Fruit fly (Drosophila melanogaster) whole organism, embryonic: ENCODE data around the gene sxe2.

ENCODE experiments used
- Adf1 ChIP-seq: fragments of 200-800 bp; sonication (Bioruptor generic); IDR thresholded peaks from 2 replicates; pipeline ENCODE4 v1.3.6; 2022; ENCODE audit warnings: missing biosample characterization, missing genetic modification characterization
- BtbVII ChIP-seq: fragments of 200-800 bp; sonication (Bioruptor generic); optimal IDR thresholded peaks from 3 replicates; lab custom pipeline; 2017; ENCODE audit warnings: missing biosample characterization, mild to moderate bottlenecking, missing genetic modification characterization
- CG10543 ChIP-seq: fragments of 200-800 bp; sonication (Bioruptor generic); optimal IDR thresholded peaks from 3 replicates; lab custom pipeline; 2017; ENCODE audit warnings: missing biosample characterization, mild to moderate bottlenecking, missing genetic modification characterization, moderate library complexity
- CG12219 ChIP-seq: fragments of 200-800 bp; sonication (Bioruptor generic); optimal IDR thresholded peaks from 3 replicates; lab custom pipeline; 2018; ENCODE audit warnings: missing biosample characterization, mild to moderate bottlenecking, missing genetic modification characterization
- CG12299 ChIP-seq: fragments of 200-800 bp; sonication (Bioruptor generic); optimal IDR thresholded peaks from 2 replicates; lab custom pipeline; 2018; ENCODE audit warnings: missing biosample characterization, mild to moderate bottlenecking, missing genetic modification characterization
- CG15479 ChIP-seq: fragments of 200-800 bp; sonication (Bioruptor generic); optimal IDR thresholded peaks from 3 replicates; lab custom pipeline; 2019; ENCODE audit warnings: missing biosample characterization, mild to moderate bottlenecking, missing genetic modification characterization, moderate library complexity
- CG15601 ChIP-seq: fragments of 200-800 bp; sonication (Bioruptor generic); optimal IDR thresholded peaks from 3 replicates; lab custom pipeline; 2019; ENCODE audit warnings: missing biosample characterization, mild to moderate bottlenecking, missing genetic modification characterization, moderate library complexity
- CG17612 ChIP-seq: fragments of 200-800 bp; sonication (Bioruptor generic); IDR thresholded peaks from 2 replicates; pipeline ENCODE4 v1.3.6; 2022; ENCODE audit warnings: missing biosample characterization, missing genetic modification characterization
- CG3065 ChIP-seq: fragments of 200-800 bp; sonication (Bioruptor generic); optimal IDR thresholded peaks from 2 replicates; lab custom pipeline; 2016; ENCODE audit warnings: missing biosample characterization, missing genetic modification characterization
- CG32772 ChIP-seq: fragments of 200-800 bp; sonication (Bioruptor generic); IDR thresholded peaks from 2 replicates; pipeline ENCODE4 v1.3.6; 2022; ENCODE audit warnings: missing biosample characterization, missing genetic modification characterization
- CG4360 ChIP-seq: fragments of 200-800 bp; sonication (Bioruptor generic); IDR thresholded peaks from 2 replicates; pipeline ENCODE4 v1.3.6; 2022; ENCODE audit warnings: missing biosample characterization, missing genetic modification characterization
- CG5245 ChIP-seq: fragments of 200-800 bp; sonication (Bioruptor generic); optimal IDR thresholded peaks from 3 replicates; lab custom pipeline; 2016; ENCODE audit warnings: missing biosample characterization, missing genetic modification characterization
- CG7745 ChIP-seq: fragments of 200-800 bp; sonication (Bioruptor generic); optimal IDR thresholded peaks from 2 replicates; lab custom pipeline; 2018; ENCODE audit warnings: missing biosample characterization, mild to moderate bottlenecking, missing genetic modification characterization, moderate library complexity
- CG7928 ChIP-seq: fragments of 200-800 bp; sonication (Bioruptor generic); optimal IDR thresholded peaks from 2 replicates; lab custom pipeline; 2017; ENCODE audit warnings: missing biosample characterization, mild to moderate bottlenecking, missing genetic modification characterization
- CG8478 ChIP-seq: fragments of >200 bp; optimal IDR thresholded peaks from 2 replicates; lab custom pipeline; 2018
- CG9727 ChIP-seq: fragments of 200-800 bp; sonication (Bioruptor generic); optimal IDR thresholded peaks from 3 replicates; lab custom pipeline; 2017; ENCODE audit warnings: missing biosample characterization, mild to moderate bottlenecking, missing genetic modification characterization
- Camta ChIP-seq: fragments of 200-800 bp; sonication (Bioruptor generic); optimal IDR thresholded peaks from 2 replicates; lab custom pipeline; 2016; ENCODE audit warnings: missing biosample characterization, missing genetic modification characterization
- Dad ChIP-seq: fragments of 200-800 bp; sonication (Bioruptor generic); optimal IDR thresholded peaks from 3 replicates; lab custom pipeline; 2016; ENCODE audit warnings: missing biosample characterization, missing genetic modification characterization
- Dfd ChIP-seq, 2 experiments: fragments of >200 bp; optimal IDR thresholded peaks; 2 replicates each; lab custom pipeline; 2017; ENCODE audit warnings: missing biosample characterization in 2 of 2, missing genetic modification characterization in 2 of 2
- Drgx ChIP-seq: fragments of 200-800 bp; sonication (Bioruptor generic); IDR thresholded peaks from 2 replicates; pipeline ENCODE4 v1.3.6; 2022; ENCODE audit warnings: missing biosample characterization, missing genetic modification characterization
- Eip74EF ChIP-seq, 2 experiments: fragments of 200-800 bp in 1 of 2; fragments of >200 bp in 1 of 2; sonication (Bioruptor generic) in 1 of 2; optimal IDR thresholded peaks; 2 replicates each; lab custom pipeline; 2017 to 2019; ENCODE audit warnings: missing biosample characterization in 2 of 2, missing genetic modification characterization in 2 of 2, mild to moderate bottlenecking in 1 of 2, moderate library complexity in 1 of 2
- Fer2 ChIP-seq: fragments of 200-800 bp; sonication (Bioruptor generic); optimal IDR thresholded peaks from 2 replicates; lab custom pipeline; 2018; ENCODE audit warnings: missing biosample characterization, mild to moderate bottlenecking, missing genetic modification characterization, moderate library complexity
- Gug ChIP-seq: fragments of 200-800 bp; sonication (Bioruptor generic); IDR thresholded peaks from 4 replicates; pipeline ENCODE4 v1.3.6; 2022; ENCODE audit warnings: missing biosample characterization, missing genetic modification characterization
- HHEX ChIP-seq: fragments of 200-800 bp; sonication (Bioruptor generic); optimal IDR thresholded peaks from 3 replicates; lab custom pipeline; 2017; ENCODE audit warnings: missing biosample characterization, mild to moderate bottlenecking, missing genetic modification characterization, missing genetic modification reagents
- Meics ChIP-seq: fragments of 200-800 bp; sonication (Bioruptor generic); optimal IDR thresholded peaks from 2 replicates; lab custom pipeline; 2017; ENCODE audit warnings: missing biosample characterization, mild to moderate bottlenecking, missing genetic modification characterization
- NC2β ChIP-seq: fragments of 200-800 bp; sonication (Bioruptor generic); optimal IDR thresholded peaks from 2 replicates; lab custom pipeline; 2016; ENCODE audit warnings: missing biosample characterization, missing genetic modification characterization
- PHDP ChIP-seq: fragments of 200-800 bp; sonication (Bioruptor generic); optimal IDR thresholded peaks from 3 replicates; lab custom pipeline; 2018; ENCODE audit warnings: missing biosample characterization, mild to moderate bottlenecking, missing genetic modification characterization, moderate library complexity
- Side ChIP-seq: fragments of 200-800 bp; sonication (Bioruptor generic); optimal IDR thresholded peaks from 2 replicates; lab custom pipeline; 2016; ENCODE audit warnings: missing biosample characterization, missing genetic modification characterization
- Sin3A ChIP-seq: fragments of >200 bp; optimal IDR thresholded peaks from 2 replicates; lab custom pipeline; 2018
- TFAM ChIP-seq: fragments of 200-800 bp; sonication (Bioruptor generic); optimal IDR thresholded peaks from 2 replicates; lab custom pipeline; 2017; ENCODE audit warnings: missing biosample characterization, missing genetic modification characterization, inconsistent platforms
- Trl ChIP-seq, 3 experiments: fragments of >200 bp in 2 of 3; fragments of 200-800 bp in 1 of 3; sonication (Bioruptor generic) in 1 of 3; optimal IDR thresholded peaks; 2 replicates in 1 of 3; 3 replicates in 2 of 3; lab custom pipeline; 2016 to 2017; ENCODE audit warnings: missing biosample characterization in 1 of 3, missing genetic modification characterization in 1 of 3
- Xrp1 ChIP-seq: fragments of 200-800 bp; sonication (Bioruptor generic); IDR thresholded peaks from 2 replicates; pipeline ENCODE4 v1.3.6; 2022; ENCODE audit warnings: missing biosample characterization, missing genetic modification characterization
- bbx ChIP-seq: fragments of 200-800 bp; sonication (Bioruptor generic); IDR thresholded peaks from 2 replicates; pipeline ENCODE4 v1.3.6; 2022; ENCODE audit warnings: missing biosample characterization, missing genetic modification characterization; ENCODE audit not compliant: partially characterized antibody
- corto ChIP-seq: fragments of 200-800 bp; sonication (Bioruptor generic); optimal IDR thresholded peaks from 2 replicates; lab custom pipeline; 2016; ENCODE audit warnings: missing biosample characterization, mild to moderate bottlenecking, missing genetic modification characterization, moderate library complexity
- dmrt11E ChIP-seq: fragments of 200-800 bp; sonication (Bioruptor generic); optimal IDR thresholded peaks from 3 replicates; lab custom pipeline; 2018; ENCODE audit warnings: missing biosample characterization, mild to moderate bottlenecking, missing genetic modification characterization, moderate library complexity
- dmrt99B ChIP-seq: fragments of 200-800 bp; sonication (Bioruptor generic); optimal IDR thresholded peaks from 2 replicates; lab custom pipeline; 2018; ENCODE audit warnings: missing biosample characterization, mild to moderate bottlenecking, missing genetic modification characterization, moderate library complexity
- exex ChIP-seq: fragments of 200-800 bp; sonication (Bioruptor generic); optimal IDR thresholded peaks from 4 replicates; lab custom pipeline; 2018; ENCODE audit warnings: missing biosample characterization, mild to moderate bottlenecking, missing genetic modification characterization, moderate library complexity
- gt ChIP-seq: fragments of 200-800 bp; sonication (Bioruptor generic); IDR thresholded peaks from 2 replicates; pipeline ENCODE4 v1.3.6; 2022; ENCODE audit warnings: missing biosample characterization, missing genetic modification characterization
- jumu ChIP-seq: fragments of 200-800 bp; sonication (Bioruptor generic); optimal IDR thresholded peaks from 3 replicates; lab custom pipeline; 2016; ENCODE audit warnings: missing biosample characterization, missing genetic modification characterization
- ken ChIP-seq: fragments of 200-800 bp; sonication (Bioruptor generic); IDR thresholded peaks from 3 replicates; pipeline ENCODE4 v1.3.6; 2022; ENCODE audit warnings: missing biosample characterization, missing genetic modification characterization
- kni ChIP-seq: fragments of 200-800 bp; sonication (Bioruptor generic); optimal IDR thresholded peaks from 3 replicates; lab custom pipeline; 2017; ENCODE audit warnings: mild to moderate bottlenecking, missing biosample characterization, missing genetic modification reagents, missing genetic modification characterization
- lilli ChIP-seq: fragments of 200-800 bp; sonication (Bioruptor generic); optimal IDR thresholded peaks from 3 replicates; lab custom pipeline; 2016; ENCODE audit warnings: missing biosample characterization, missing genetic modification characterization
- mirr ChIP-seq: fragments of 200-800 bp; sonication (Bioruptor generic); optimal IDR thresholded peaks from 3 replicates; lab custom pipeline; 2018; ENCODE audit warnings: missing biosample characterization, mild to moderate bottlenecking, missing genetic modification characterization
- pan ChIP-seq, 4 experiments: fragments of >200 bp in 3 of 4; fragments of 200-800 bp in 1 of 4; sonication (Bioruptor generic) in 1 of 4; optimal IDR thresholded peaks in 3 of 4; IDR thresholded peaks in 1 of 4; 2 replicates each; pipeline versions ENCODE4 v1.3.6 to Lab custom; 2017 to 2022; ENCODE audit warnings: missing biosample characterization in 2 of 4, missing genetic modification characterization in 2 of 4, mixed read lengths in 1 of 4
- pb ChIP-seq: fragments of 200-800 bp; sonication (Bioruptor generic); optimal IDR thresholded peaks from 3 replicates; lab custom pipeline; 2016; ENCODE audit warnings: missing biosample characterization, missing genetic modification characterization
- schlank ChIP-seq: fragments of 200-800 bp; sonication (Bioruptor generic); optimal IDR thresholded peaks from 2 replicates; lab custom pipeline; 2018; ENCODE audit warnings: missing biosample characterization, mild to moderate bottlenecking, missing genetic modification characterization
- sens ChIP-seq: fragments of 200-800 bp; sonication (Bioruptor generic); peaks from one replicate; lab custom pipeline; 2016; ENCODE audit warnings: missing biosample characterization, missing genetic modification characterization
- sima ChIP-seq: fragments of 200-800 bp; sonication (Bioruptor generic); optimal IDR thresholded peaks from 2 replicates; lab custom pipeline; 2016; ENCODE audit warnings: missing biosample characterization, missing genetic modification characterization
- sr ChIP-seq: fragments of 200-800 bp; sonication (Bioruptor generic); IDR thresholded peaks from 3 replicates; pipeline ENCODE4 v1.3.6; 2022; ENCODE audit warnings: missing biosample characterization, missing genetic modification characterization
- twi ChIP-seq: fragments of 200-800 bp; optimal IDR thresholded peaks from 2 replicates; lab custom pipeline; 2019; ENCODE audit warnings: missing biosample characterization, mild to moderate bottlenecking, missing genetic modification characterization, moderate library complexity
- unc-4 ChIP-seq: fragments of 200-800 bp; sonication (Bioruptor generic); IDR thresholded peaks from 2 replicates; pipeline ENCODE4 v1.3.6; 2022; ENCODE audit warnings: missing biosample characterization, missing genetic modification characterization; ENCODE audit not compliant: partially characterized antibody

Gene sxe2

DNA sequence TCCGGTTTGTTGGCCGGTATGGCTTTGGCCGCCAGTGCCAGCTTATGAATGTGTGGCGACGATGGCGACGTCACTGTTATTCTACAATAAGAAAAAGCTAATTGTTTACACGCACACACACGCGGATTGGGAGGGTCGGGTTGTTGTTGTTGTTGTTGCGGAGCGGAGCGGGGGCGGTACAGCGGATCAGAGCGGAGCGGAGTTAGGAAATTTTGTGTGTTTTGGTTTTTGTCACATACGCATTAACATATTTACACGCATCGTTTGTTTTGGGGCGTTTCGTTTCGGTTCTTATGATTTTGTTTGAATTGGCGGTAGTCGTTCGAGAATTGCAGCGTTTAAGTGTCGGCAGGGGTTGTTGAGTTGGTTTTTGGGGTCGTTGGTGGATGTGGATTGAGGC lies 14.4 kb upstream of the sxe2 start (continued):
- no peak for TF ChIP-seq CG12299
- no peak for TF ChIP-seq Side (GFP tag; lab: Kevin White, UChicago)
- TF ChIP-seq ken (GFP tag; lab: Robert Waterston, UW): no peak
- TF ChIP-seq pan (optimal IDR thresholded peaks at IDR 0.05; lab: Kevin White, UChicago): no peak
- TF ChIP-seq pan (GFP tag; optimal IDR thresholded peaks at IDR 0.05 in 1 of 2, IDR thresholded peaks at IDR 0.05 in 1 of 2): peak in 1 of 2 experiments; percentile 51
- TF ChIP-seq Fer2 (tag; lab: Kevin White, UChicago): no peak
- no peak for TF ChIP-seq CG15479
- no peak for TF ChIP-seq corto
- peak; percentile 88 for TF ChIP-seq sens (GFP tag; lab: Kevin White, UChicago)
- TF ChIP-seq mirr: peak; percentile 54
- peak; percentile 65 for TF ChIP-seq CG10543 (GFP tag; lab: Kevin White, UChicago)
- no peak for TF ChIP-seq schlank (tag; lab: Kevin White, UChicago)
- no peak for TF ChIP-seq PHDP
- no peak for TF ChIP-seq CG7928
- peak; percentile 28 for TF ChIP-seq NC2β (GFP tag; lab: Kevin White, UChicago)
- peak; percentile 52 for TF ChIP-seq HHEX
- TF ChIP-seq CG3065 (GFP tag; lab: Kevin White, UChicago): no peak
- TF ChIP-seq Camta (GFP tag; lab: Kevin White, UChicago): no peak
- no peak for TF ChIP-seq Dad
- TF ChIP-seq Trl (optimal IDR thresholded peaks at IDR 0.05; lab: Kevin White, UChicago): no peak
- peak; percentile 46 for TF ChIP-seq Trl (GFP tag; optimal IDR thresholded peaks at IDR 0.05; lab: Kevin White, UChicago)
- TF ChIP-seq bbx (GFP tag; lab: Robert Waterston, UW): no peak
- peak; percentile 43 for TF ChIP-seq dmrt11E (tag; lab: Kevin White, UChicago)
- TF ChIP-seq Eip74EF (GFP tag; optimal IDR thresholded peaks at IDR 0.05; lab: Kevin White, UChicago): no peak
- TF ChIP-seq CG5245 (GFP tag; lab: Kevin White, UChicago): no peak
- TF ChIP-seq Adf1 (GFP tag; lab: Robert Waterston, UW): no peak
- TF ChIP-seq Drgx (GFP tag; lab: Robert Waterston, UW): no peak
- peak; percentile 48 for TF ChIP-seq CG12219 (GFP tag; lab: Kevin White, UChicago)
- TF ChIP-seq BtbVII (GFP tag; lab: Kevin White, UChicago): peak; percentile 52
- TF ChIP-seq dmrt99B (tag; lab: Kevin White, UChicago): no peak
- TF ChIP-seq twi (tag; lab: Kevin White, UChicago): no peak
- TF ChIP-seq CG15601: no peak
- peak; percentile 75 for TF ChIP-seq Xrp1
- peak; percentile 9 for TF ChIP-seq pb (GFP tag; lab: Kevin White, UChicago)
- no peak for TF ChIP-seq sima (GFP tag; lab: Kevin White, UChicago)
- TF ChIP-seq CG9727 (GFP tag; lab: Kevin White, UChicago): peak; percentile 53
- TF ChIP-seq sr: peak; percentile 48; the same call in 1 of the 3 replicates
- TF ChIP-seq Dfd (GFP tag; optimal IDR thresholded peaks at IDR 0.05; lab: Kevin White, UChicago): no peak
- TF ChIP-seq lilli (GFP tag; lab: Kevin White, UChicago): no peak
- TF ChIP-seq Gug (GFP tag; lab: Robert Waterston, UW): no peak
- no peak for TF ChIP-seq jumu (GFP tag; lab: Kevin White, UChicago)
- peak; percentile 89 for TF ChIP-seq CG7745
- peak; percentile 87 for TF ChIP-seq CG4360 (GFP tag; lab: Robert Waterston, UW)
- no peak for TF ChIP-seq unc-4 (GFP tag; lab: Robert Waterston, UW)
- no peak for TF ChIP-seq gt
- no peak for TF ChIP-seq CG8478 (lab: Kevin White, UChicago)
- no peak for TF ChIP-seq Sin3A (lab: Kevin White, UChicago)
- no peak for TF ChIP-seq TFAM (GFP tag; lab: Kevin White, UChicago)
- peak; percentile 94 for TF ChIP-seq kni (GFP tag; lab: Kevin White, UChicago)
- peak; percentile 43 for TF ChIP-seq Meics (GFP tag; lab: Kevin White, UChicago)
- TF ChIP-seq CG17612 (GFP tag; lab: Robert Waterston, UW): no peak
- TF ChIP-seq CG32772 (GFP tag; lab: Robert Waterston, UW): no peak
- no peak for TF ChIP-seq exex (tag; lab: Kevin White, UChicago)
